Worm (Caenorhabditis elegans): ENCODE data around the gene pqn-75.

pqn-75 gene

DNA sequence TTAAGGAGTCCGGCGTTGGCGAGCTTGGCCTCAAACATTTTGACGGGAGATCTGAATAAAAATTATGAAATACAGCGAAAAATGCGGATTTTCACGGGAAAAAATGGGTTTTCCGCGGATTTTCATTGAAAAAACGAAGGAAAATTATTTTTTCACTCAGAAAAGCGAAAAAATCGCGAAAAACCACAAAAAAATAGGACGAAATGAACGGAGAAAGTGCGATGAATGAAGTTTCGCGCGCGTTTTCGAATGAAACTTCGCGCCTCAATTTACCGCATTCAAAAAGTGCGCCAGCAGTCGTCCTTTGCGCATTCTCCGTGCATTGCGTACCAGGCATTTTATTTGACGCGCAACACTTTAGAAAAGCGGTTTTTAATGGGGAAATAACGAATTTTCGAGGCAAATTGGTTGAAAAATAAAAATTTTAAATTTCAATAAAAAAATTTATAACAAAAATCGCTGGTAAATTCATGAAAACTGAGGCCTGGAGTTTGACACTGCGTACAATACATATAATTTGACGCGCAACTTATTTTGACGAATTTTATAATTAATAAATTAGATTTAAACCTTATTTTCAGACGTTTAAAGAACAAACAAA lies 22.6 kb upstream of the pqn-75 start, which contains the start of gene pcn-1 (continued):
- peak; percentile 42 to 90 for TF ChIP-seq daf-16 (GFP tag; optimal IDR thresholded peaks at IDR 0.05)
- TF ChIP-seq daf-16 (tag; optimal IDR thresholded peaks at IDR 0.05), result peak; percentile 31
- TF ChIP-seq unc-39 (tag; optimal IDR thresholded peaks at IDR 0.05), result no peak
- peak; percentile 93 for TF ChIP-seq mep-1 (tag; optimal IDR thresholded peaks at IDR 0.05)
- no peak for TF ChIP-seq lin-39 (tag; optimal IDR thresholded peaks at IDR 0.05)
- TF ChIP-seq mdt-29 (GFP tag; IDR thresholded peaks at IDR 0.05), result peak; percentile 86
- TF ChIP-seq lir-3 (tag; optimal IDR thresholded peaks at IDR 0.05), result peak; percentile 53
- peak; percentile 94 for TF ChIP-seq F37D6.2 (tag; optimal IDR thresholded peaks at IDR 0.05)
- TF ChIP-seq T20F7.1 (GFP tag; optimal IDR thresholded peaks at IDR 0.05), result no peak
- peak; percentile 92 for TF ChIP-seq spr-3 (GFP tag; optimal IDR thresholded peaks at IDR 0.05)

DNA sequence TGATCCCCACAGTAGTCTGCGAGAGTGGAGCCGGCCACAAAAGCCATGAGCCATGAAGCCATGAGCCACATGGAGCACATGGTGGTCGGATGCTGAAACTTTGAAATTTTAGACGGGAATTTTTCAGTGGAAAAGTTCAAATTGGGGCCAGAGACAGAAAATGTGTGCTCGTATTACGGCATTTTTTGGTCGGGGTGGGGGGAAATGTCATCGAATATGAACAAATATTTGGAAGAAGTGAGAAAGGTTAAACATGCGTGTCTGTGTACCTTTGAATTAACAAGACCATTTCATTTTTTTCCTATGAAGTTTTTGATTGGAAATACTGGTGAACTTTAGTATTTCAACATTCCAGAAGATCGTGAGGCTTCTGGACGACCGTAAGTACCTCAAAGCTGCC lies 20.6 kb upstream of the pqn-75 start, which contains the start of gene wrt-5:
Gene wrt-5, minus strand, starts transcription at position 101 of the 400 bp plus-strand sequence.
- TF ChIP-seq aha-1 (tag), result peak; percentile 18
- TF ChIP-seq nhr-11 (tag; optimal IDR thresholded peaks at IDR 0.05), result no peak

DNA sequence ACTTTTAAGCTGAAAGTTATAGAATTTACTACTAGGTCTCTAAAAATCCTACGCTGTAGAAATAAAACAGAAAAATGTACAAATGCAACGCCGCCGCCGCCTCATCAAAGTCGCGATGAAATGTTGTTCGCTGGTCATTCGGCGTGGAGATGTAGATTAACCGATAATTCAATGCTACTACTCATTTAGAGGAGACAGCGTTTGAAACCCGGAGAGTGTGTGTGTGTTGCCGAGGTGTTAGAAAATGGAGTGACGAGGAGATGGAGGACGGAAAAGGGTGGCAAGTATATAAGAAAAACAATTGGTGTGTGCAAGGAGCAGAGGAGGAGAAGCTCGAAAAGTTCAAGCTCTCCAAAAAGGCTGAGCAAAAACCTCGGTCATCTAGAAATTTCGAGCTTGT lies 19.9 kb upstream of the pqn-75 start:
- TF ChIP-seq R02D3.7 (tag; optimal IDR thresholded peaks at IDR 0.05), result no peak
- TF ChIP-seq unc-62 (GFP tag; optimal IDR thresholded peaks at IDR 0.05 in 1 of 2), result peak in 1 of 2 experiments; percentile 49
- TF ChIP-seq unc-62 (tag; optimal IDR thresholded peaks at IDR 0.05), result no peak
- no peak for TF ChIP-seq F10B5.3 (tag; optimal IDR thresholded peaks at IDR 0.05)
- TF ChIP-seq mxl-2 (GFP tag; conservative IDR thresholded peaks at IDR 0.05), result no peak
- TF ChIP-seq dmd-9 (GFP tag; IDR thresholded peaks at IDR 0.05), result no peak
- no peak for TF ChIP-seq spr-3 (GFP tag; optimal IDR thresholded peaks at IDR 0.05)
- no peak for TF ChIP-seq mxl-3 (GFP tag; optimal IDR thresholded peaks at IDR 0.05)
- peak; percentile 17 for TF ChIP-seq aha-1 (tag)
- no peak for TF ChIP-seq tag-97 (GFP tag; IDR thresholded peaks at IDR 0.05)
- TF ChIP-seq duxl-1 (tag; optimal IDR thresholded peaks at IDR 0.05; ENCODE audit: poor library complexity), result no peak
- TF ChIP-seq ces-1 (GFP tag; optimal IDR thresholded peaks at IDR 0.05), result no peak
- TF ChIP-seq nhr-6 (tag; optimal IDR thresholded peaks at IDR 0.05), result no peak

DNA sequence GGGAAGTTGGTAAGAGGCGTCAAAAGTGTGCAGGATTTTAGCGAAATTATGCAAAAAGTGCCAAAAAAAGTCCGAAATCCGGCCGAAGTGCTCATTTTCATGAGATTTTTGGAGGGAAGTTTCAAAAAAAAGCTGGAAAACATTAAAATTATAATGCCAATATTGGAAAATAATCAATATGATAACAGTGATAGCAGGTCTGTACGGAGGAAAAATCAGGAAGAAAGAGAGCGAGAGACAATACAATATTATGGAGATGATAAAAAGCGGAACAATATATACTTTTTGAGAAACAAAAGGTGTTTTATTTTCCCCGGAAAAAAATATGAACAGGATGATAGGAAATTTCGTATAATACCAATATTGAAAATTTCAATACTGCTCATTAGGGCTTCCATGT lies 18.7 kb upstream of the pqn-75 start:
- TF ChIP-seq mep-1 (tag; optimal IDR thresholded peaks at IDR 0.05) (no peak), nhr-28 (tag; optimal IDR thresholded peaks at IDR 0.05) (peak; percentile 8), lin-29 (GFP tag; IDR thresholded peaks at IDR 0.05) (no peak), dmd-9 (GFP tag; IDR thresholded peaks at IDR 0.05) (no peak), aha-1 (tag) (peak; percentile 78), pqm-1 (tag; optimal IDR thresholded peaks at IDR 0.05) (peak; percentile 52), lin-39 (tag; optimal IDR thresholded peaks at IDR 0.05) (no peak), lsy-2 (tag; optimal IDR thresholded peaks at IDR 0.05) (no peak), nhr-237 (tag; optimal IDR thresholded peaks at IDR 0.05) (no peak), F49E8.2 (tag; optimal IDR thresholded peaks at IDR 0.05; ENCODE audit: borderline replicate concordance) (no peak), ama-1 (optimal IDR thresholded peaks at IDR 0.05) (no peak), aly-2 (tag; optimal IDR thresholded peaks at IDR 0.05) (no peak), nhr-6 (tag; optimal IDR thresholded peaks at IDR 0.05) (no peak), madf-5 (GFP tag; IDR thresholded peaks at IDR 0.05) (no peak), hmg-1.1 (GFP tag; IDR thresholded peaks at IDR 0.05) (no peak), sdz-12 (GFP tag; optimal IDR thresholded peaks at IDR 0.05) (no peak), Y48G9A.11 (GFP tag; IDR thresholded peaks at IDR 0.05) (no peak), gei-8 (GFP tag; optimal IDR thresholded peaks at IDR 0.05) (no peak), ces-1 (GFP tag; optimal IDR thresholded peaks at IDR 0.05) (no peak), hif-1 (tag; optimal IDR thresholded peaks at IDR 0.05) (no peak)

All from whole organism, L4 larva.